Fruit fly (Drosophila melanogaster) whole organism, wandering third instar larva: ENCODE measurements around the gene CG15772.

Experiments
- Dif ChIP-seq: fragments of 200-275, 200-300 bp; sonication (Bioruptor generic); optimal IDR thresholded peaks from 2 replicates; lab custom pipeline; 2018; ENCODE audit warnings: missing biosample characterization, missing genetic modification characterization; ENCODE audit not compliant: partially characterized antibody
- GATAd ChIP-seq: sonication (Bioruptor generic); optimal IDR thresholded peaks from 2 replicates; lab custom pipeline; 2016; ENCODE audit warnings: missing biosample characterization, missing genetic modification characterization
- OdsH ChIP-seq: fragments of 200-800 bp; sonication (Bioruptor generic); optimal IDR thresholded peaks from 2 replicates; lab custom pipeline; 2016; ENCODE audit warnings: missing biosample characterization, mild to moderate bottlenecking, missing genetic modification characterization
- Vsx2 ChIP-seq: fragments of 200-300, 225-300 bp; sonication (Bioruptor generic); optimal IDR thresholded peaks from 2 replicates; lab custom pipeline; 2018; ENCODE audit warnings: missing biosample characterization, missing genetic modification characterization; ENCODE audit not compliant: partially characterized antibody
- dmrt93B ChIP-seq: fragments of 200-800 bp; sonication (Bioruptor generic); optimal IDR thresholded peaks from 2 replicates; lab custom pipeline; 2018; ENCODE audit warnings: missing biosample characterization, mild to moderate bottlenecking, missing genetic modification characterization
- psq ChIP-seq: fragments of 200-800 bp; sonication (Bioruptor generic); optimal IDR thresholded peaks from 3 replicates; lab custom pipeline; 2017; ENCODE audit warnings: missing biosample characterization, mild to moderate bottlenecking, missing genetic modification characterization, moderate library complexity
- usp ChIP-seq: fragments of >200 bp; optimal IDR thresholded peaks from 2 replicates; lab custom pipeline; 2017; ENCODE audit warnings: missing biosample characterization, missing genetic modification characterization

DNA sequence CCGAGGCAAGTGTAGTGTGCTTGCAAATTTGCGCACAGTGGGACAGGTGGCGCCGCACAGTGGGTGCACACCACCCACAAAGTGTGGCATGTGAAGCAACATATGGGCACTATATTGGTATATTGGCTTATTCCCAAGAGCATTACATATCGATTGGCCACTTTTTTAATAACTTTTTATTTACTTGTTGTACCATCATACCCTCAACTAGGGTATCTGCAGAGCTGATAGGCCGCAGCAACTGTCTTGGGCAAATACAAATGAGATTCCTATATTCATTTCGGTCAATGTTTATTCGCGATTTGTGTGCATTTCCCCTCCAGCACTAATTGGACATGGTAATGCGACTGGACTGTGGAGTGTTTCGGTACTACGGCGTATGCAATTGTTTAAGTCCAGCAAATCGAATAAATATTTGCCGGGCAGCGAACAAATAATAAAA, 27.3 kb upstream of the CG15772 start:
- no peak for TF ChIP-seq usp
- TF ChIP-seq psq (GFP tag; lab: Kevin White, UChicago): peak; percentile 27
- peak; percentile 38 for TF ChIP-seq dmrt93B (GFP tag; lab: Kevin White, UChicago)
- no peak for TF ChIP-seq Vsx2 (GFP tag; lab: Kevin White, UChicago)
- no peak for TF ChIP-seq Dif (GFP tag; lab: Kevin White, UChicago)
- TF ChIP-seq OdsH: peak; percentile 34
- no peak for TF ChIP-seq GATAd (GFP tag; lab: Kevin White, UChicago)
